Worm (Caenorhabditis elegans) whole organism, L3 larva: ENCODE data around the gene F28F9.2.

Source experiments
- aly-2 ChIP-seq: fragments of 150-350 bp; optimal IDR thresholded peaks from 2 replicates; lab custom pipeline; 2014; ENCODE audit warnings: missing biosample characterization, missing genetic modification characterization
- ama-1 ChIP-seq: fragments of 150-350 bp; optimal IDR thresholded peaks from 2 replicates; lab custom pipeline; 2018
- ceh-9 ChIP-seq: sonication (generic microtip); optimal IDR thresholded peaks from 2 replicates; lab custom pipeline; 2018; ENCODE audit warnings: missing biosample characterization, missing genetic modification characterization
- elt-3 ChIP-seq, 3 experiments: fragments of 150-350 bp in 1 of 3; sonication (generic microtip) in 2 of 3; optimal IDR thresholded peaks; 2 replicates in 2 of 3; 4 replicates in 1 of 3; lab custom pipeline; 2014 to 2017; ENCODE audit warnings: missing biosample characterization in 3 of 3, missing genetic modification characterization in 3 of 3
- fkh-10 ChIP-seq: sonication (generic microtip); optimal IDR thresholded peaks from 2 replicates; lab custom pipeline; 2017; ENCODE audit warnings: missing biosample characterization, missing genetic modification reagents, missing genetic modification characterization
- lin-15B ChIP-seq: fragments of 150-350 bp; optimal IDR thresholded peaks from 2 replicates; lab custom pipeline; 2014; ENCODE audit warnings: missing biosample characterization, missing genetic modification characterization
- lin-39 ChIP-seq: fragments of 150-350 bp; optimal IDR thresholded peaks from 2 replicates; lab custom pipeline; 2018; ENCODE audit warnings: missing biosample characterization, missing genetic modification reagents, missing genetic modification characterization
- lsy-12 ChIP-seq: sonication (generic microtip); optimal IDR thresholded peaks from 2 replicates; lab custom pipeline; 2016; ENCODE audit warnings: mild to moderate bottlenecking, missing genetic modification characterization, missing compliant biosample characterization
- nhr-12 ChIP-seq: fragments of 150-350 bp; optimal IDR thresholded peaks from 2 replicates; lab custom pipeline; 2014; ENCODE audit warnings: missing biosample characterization, missing genetic modification characterization
- nhr-28 ChIP-seq: fragments of 150-350 bp; optimal IDR thresholded peaks from 2 replicates; lab custom pipeline; 2014; ENCODE audit warnings: missing biosample characterization, missing genetic modification characterization
- nhr-43 ChIP-seq: sonication (generic microtip); optimal IDR thresholded peaks from 2 replicates; lab custom pipeline; 2016; ENCODE audit warnings: mild to moderate bottlenecking, missing genetic modification characterization, missing compliant biosample characterization; ENCODE audit not compliant: poor library complexity, severe bottlenecking
- skn-1 ChIP-seq: fragments of 150-350 bp; optimal IDR thresholded peaks from 2 replicates; lab custom pipeline; 2014; ENCODE audit warnings: missing biosample characterization, missing genetic modification characterization
- tbx-2 ChIP-seq: sonication (generic microtip); optimal IDR thresholded peaks from 2 replicates; lab custom pipeline; 2016; ENCODE audit warnings: mild to moderate bottlenecking, missing genetic modification characterization, missing compliant biosample characterization
- unc-62 ChIP-seq: fragments of 150-350 bp; sonication (generic microtip); optimal IDR thresholded peaks from 4 replicates; lab custom pipeline; 2014; ENCODE audit warnings: missing biosample characterization, missing genetic modification reagents, missing genetic modification characterization
- zag-1 ChIP-seq: fragments of 150-350 bp; optimal IDR thresholded peaks from 2 replicates; lab custom pipeline; 2014; ENCODE audit warnings: missing biosample characterization, missing genetic modification characterization
- ztf-11 ChIP-seq: fragments of 150-350 bp; optimal IDR thresholded peaks from 2 replicates; lab custom pipeline; 2014; ENCODE audit warnings: missing biosample characterization, missing genetic modification characterization

F28F9.2 gene

ce11 chrIV:3888963-3889362 is 49.4 kb downstream of the F28F9.2 start, which contains the start of gene oac-21:
TSS of gene oac-21 (plus strand) at chrIV:3889263.
- TF ChIP-seq nhr-28 (no peak), nhr-43 (tag; lab: Kevin White, UChicago) (no peak), zag-1 (tag; lab: Kevin White, UChicago) (no peak), lin-15B (tag; lab: Kevin White, UChicago) (no peak), skn-1 (no peak), ceh-9 (tag; lab: Kevin White, UChicago) (no peak), aly-2 (no peak), elt-3 (tag; optimal IDR thresholded peaks at IDR 0.05; lab: Kevin White, UChicago) (no peak), ztf-11 (no peak), nhr-12 (no peak), lsy-12 (tag; lab: Kevin White, UChicago) (no peak), fkh-10 (GFP tag; lab: Kevin White, UChicago) (no peak), unc-62 (GFP tag; lab: Kevin White, UChicago) (no peak), lin-39 (no peak), ama-1 (lab: Kevin White, UChicago) (no peak), tbx-2 (tag; lab: Kevin White, UChicago) (no peak)
